Fruit fly (Drosophila melanogaster) whole organism, embryonic: ENCODE data around the gene CG43800.
A peak's percentile ranks its signal among the peaks of the same experiment; 100 is the strongest.

Experiments
- CG1024 ChIP-seq: fragments of 200-800 bp; sonication (Bioruptor generic); IDR thresholded peaks from 2 replicates; pipeline ENCODE4 v1.3.6; 2022; ENCODE audit warnings: missing biosample characterization, missing genetic modification characterization
- CG11560 ChIP-seq: fragments of 200-800 bp; sonication (Bioruptor generic); IDR thresholded peaks from 3 replicates; pipeline ENCODE4 v1.3.6; 2022; ENCODE audit warnings: missing biosample characterization, missing genetic modification characterization
- CG11696 ChIP-seq: fragments of 200-800 bp; sonication (Bioruptor generic); IDR thresholded peaks from 2 replicates; pipeline ENCODE4 v1.3.6; 2022; ENCODE audit warnings: missing biosample characterization, missing genetic modification characterization
- CG12219 ChIP-seq: fragments of 200-800 bp; sonication (Bioruptor generic); optimal IDR thresholded peaks from 3 replicates; lab custom pipeline; 2018; ENCODE audit warnings: missing biosample characterization, mild to moderate bottlenecking, missing genetic modification characterization
- CG12299 ChIP-seq: fragments of 200-800 bp; sonication (Bioruptor generic); optimal IDR thresholded peaks from 2 replicates; lab custom pipeline; 2018; ENCODE audit warnings: missing biosample characterization, mild to moderate bottlenecking, missing genetic modification characterization
- CG13123 ChIP-seq: fragments of 200-800 bp; sonication (Bioruptor generic); optimal IDR thresholded peaks from 2 replicates; lab custom pipeline; 2016; ENCODE audit warnings: missing biosample characterization, missing genetic modification characterization
- CG13894 ChIP-seq: fragments of 200-800 bp; sonication (Bioruptor generic); optimal IDR thresholded peaks from 3 replicates; lab custom pipeline; 2018; ENCODE audit warnings: missing biosample characterization, mild to moderate bottlenecking, missing genetic modification characterization, moderate library complexity
- CG16779 ChIP-seq: fragments of 200-800 bp; sonication (Bioruptor generic); IDR thresholded peaks from 2 replicates; pipeline ENCODE4 v1.3.6; 2022; ENCODE audit warnings: missing biosample characterization, missing genetic modification characterization
- CG16813 ChIP-seq: fragments of 200-800 bp; sonication (Bioruptor generic); IDR thresholded peaks from 3 replicates; pipeline ENCODE4 v1.3.6; 2022; ENCODE audit warnings: missing biosample characterization, missing genetic modification characterization; ENCODE audit not compliant: partially characterized antibody
- CG16863 ChIP-seq: fragments of 200-800 bp; sonication (Bioruptor generic); optimal IDR thresholded peaks from 3 replicates; lab custom pipeline; 2016; ENCODE audit warnings: missing biosample characterization, missing genetic modification characterization
- CG17328 ChIP-seq: fragments of 200-800 bp; sonication (Bioruptor generic); IDR thresholded peaks from 2 replicates; pipeline ENCODE4 v1.3.6; 2022; ENCODE audit warnings: missing biosample characterization, missing genetic modification characterization
- CG1792 ChIP-seq: fragments of 200-800 bp; sonication (Bioruptor generic); optimal IDR thresholded peaks from 2 replicates; lab custom pipeline; 2016; ENCODE audit warnings: missing biosample characterization, missing genetic modification characterization
- CG1832 ChIP-seq: fragments of 200-800 bp; sonication (Bioruptor generic); optimal IDR thresholded peaks from 2 replicates; lab custom pipeline; 2017; ENCODE audit warnings: missing biosample characterization, mild to moderate bottlenecking, missing genetic modification characterization, inconsistent platforms
- CG31224 ChIP-seq: fragments of 200-800 bp; sonication (Bioruptor generic); IDR thresholded peaks from 2 replicates; pipeline ENCODE4 v1.3.6; 2022; ENCODE audit warnings: missing biosample characterization, missing genetic modification characterization
- CG32532 ChIP-seq: fragments of 200-800 bp; sonication (Bioruptor generic); IDR thresholded peaks from 2 replicates; pipeline ENCODE4 v1.3.6; 2022; ENCODE audit warnings: missing biosample characterization, missing genetic modification characterization
- CG34224 ChIP-seq: fragments of 200-800 bp; sonication (Bioruptor generic); IDR thresholded peaks from 3 replicates; pipeline ENCODE4 v1.3.6; 2022; ENCODE audit warnings: missing biosample characterization, missing genetic modification characterization; ENCODE audit not compliant: partially characterized antibody
- CG7556 ChIP-seq: fragments of 200-800 bp; sonication (Bioruptor generic); optimal IDR thresholded peaks from 2 replicates; lab custom pipeline; 2017; ENCODE audit warnings: missing biosample characterization, mild to moderate bottlenecking, missing genetic modification characterization
- CTCF ChIP-seq: fragments of 200-800 bp; sonication (Bioruptor generic); optimal IDR thresholded peaks from 2 replicates; lab custom pipeline; 2017; ENCODE audit warnings: missing biosample characterization, mild to moderate bottlenecking, missing genetic modification characterization, moderate library complexity
- Kr ChIP-seq: fragments of 200-800 bp; sonication (Bioruptor generic); optimal IDR thresholded peaks from 2 replicates; lab custom pipeline; 2017; ENCODE audit warnings: missing biosample characterization, mild to moderate bottlenecking, missing genetic modification characterization
- Lpt ChIP-seq: fragments of >200 bp; optimal IDR thresholded peaks from 2 replicates; lab custom pipeline; 2018; ENCODE audit warnings: missing biosample characterization, missing genetic modification characterization
- NC2α ChIP-seq: fragments of 200-800 bp; sonication (Bioruptor generic); optimal IDR thresholded peaks from 2 replicates; lab custom pipeline; 2016; ENCODE audit warnings: missing biosample characterization, missing genetic modification characterization
- Nf-YC ChIP-seq: fragments of 200-800 bp; optimal IDR thresholded peaks from 3 replicates; lab custom pipeline; 2019; ENCODE audit warnings: missing biosample characterization, mild to moderate bottlenecking, missing genetic modification characterization, moderate library complexity
- Oli ChIP-seq: fragments of 200-800 bp; sonication (Bioruptor generic); optimal IDR thresholded peaks from 2 replicates; lab custom pipeline; 2018; ENCODE audit warnings: missing biosample characterization, mild to moderate bottlenecking, missing genetic modification characterization, moderate library complexity
- Optix ChIP-seq: fragments of 200-800 bp; sonication (Bioruptor generic); IDR thresholded peaks from 3 replicates; pipeline ENCODE4 v1.3.6; 2022; ENCODE audit warnings: missing biosample characterization, missing genetic modification characterization
- Rx ChIP-seq: fragments of 200-800 bp; sonication (Bioruptor generic); IDR thresholded peaks from 2 replicates; pipeline ENCODE4 v1.3.6; 2022; ENCODE audit warnings: missing biosample characterization, missing genetic modification characterization
- ab ChIP-seq: fragments of 200-800 bp; sonication (Bioruptor generic); optimal IDR thresholded peaks from 2 replicates; lab custom pipeline; 2016; ENCODE audit warnings: missing biosample characterization, missing genetic modification characterization
- ap ChIP-seq: fragments of 200-800 bp; sonication (Bioruptor generic); IDR thresholded peaks from 2 replicates; pipeline ENCODE4 v1.3.6; 2022; ENCODE audit warnings: missing biosample characterization, missing genetic modification characterization
- az2 ChIP-seq: fragments of 200-800 bp; sonication (Bioruptor generic); optimal IDR thresholded peaks from 3 replicates; lab custom pipeline; 2016; ENCODE audit warnings: missing biosample characterization, missing genetic modification characterization
- bbx ChIP-seq: fragments of 200-800 bp; sonication (Bioruptor generic); IDR thresholded peaks from 2 replicates; pipeline ENCODE4 v1.3.6; 2022; ENCODE audit warnings: missing biosample characterization, missing genetic modification characterization; ENCODE audit not compliant: partially characterized antibody
- bowl ChIP-seq: fragments of 200-800 bp; sonication (Bioruptor generic); IDR thresholded peaks from 2 replicates; pipeline ENCODE4 v1.3.6; 2022; ENCODE audit warnings: missing biosample characterization, missing genetic modification characterization
- chif ChIP-seq, 2 experiments: fragments of 200-800 bp; sonication (Bioruptor generic); optimal IDR thresholded peaks; 3 replicates each; lab custom pipeline; 2016; ENCODE audit warnings: missing biosample characterization in 2 of 2, missing genetic modification characterization in 2 of 2
- crol ChIP-seq: fragments of 200-800 bp; sonication (Bioruptor generic); IDR thresholded peaks from 2 replicates; pipeline ENCODE4 v1.3.6; 2022; ENCODE audit warnings: missing biosample characterization, missing genetic modification characterization
- ewg ChIP-seq: fragments of 200-800 bp; sonication (Bioruptor generic); optimal IDR thresholded peaks from 3 replicates; lab custom pipeline; 2017; ENCODE audit warnings: mild to moderate bottlenecking, missing biosample characterization, missing genetic modification reagents, missing genetic modification characterization
- hkb ChIP-seq, 2 experiments: fragments of 200-800 bp in 1 of 2; fragments of >200 bp in 1 of 2; sonication (Bioruptor generic) in 1 of 2; IDR thresholded peaks in 1 of 2; optimal IDR thresholded peaks in 1 of 2; 2 replicates each; pipeline versions ENCODE4 v1.3.6 to Lab custom; 2017 to 2022; ENCODE audit warnings: missing biosample characterization in 1 of 2, missing genetic modification characterization in 1 of 2
- insv ChIP-seq, 2 experiments: fragments of 200-800 bp; sonication (Bioruptor generic); optimal IDR thresholded peaks; 3 replicates each; lab custom pipeline; 2016 to 2018; ENCODE audit warnings: missing biosample characterization in 2 of 2, missing genetic modification characterization in 2 of 2
- jing ChIP-seq: fragments of 200-800 bp; sonication (Bioruptor generic); optimal IDR thresholded peaks from 2 replicates; lab custom pipeline; 2018; ENCODE audit warnings: missing biosample characterization, mild to moderate bottlenecking, missing genetic modification characterization
- kay ChIP-seq: fragments of 200-800 bp; sonication (Bioruptor generic); optimal IDR thresholded peaks from 2 replicates; lab custom pipeline; 2016; ENCODE audit warnings: missing biosample characterization, missing genetic modification characterization
- mld ChIP-seq: fragments of 200-800 bp; sonication (Bioruptor generic); IDR thresholded peaks from 3 replicates; pipeline ENCODE4 v1.3.6; 2022; ENCODE audit warnings: missing biosample characterization, missing genetic modification characterization; ENCODE audit not compliant: partially characterized antibody
- nau ChIP-seq: fragments of 200-800 bp; sonication (Bioruptor generic); optimal IDR thresholded peaks from 3 replicates; lab custom pipeline; 2017; ENCODE audit warnings: missing biosample characterization, mild to moderate bottlenecking, missing genetic modification characterization, missing genetic modification reagents
- nmo ChIP-seq: fragments of 200-800 bp; sonication (Bioruptor generic); optimal IDR thresholded peaks from 2 replicates; lab custom pipeline; 2018; ENCODE audit warnings: missing biosample characterization, mild to moderate bottlenecking, missing genetic modification characterization, moderate library complexity
- pan ChIP-seq, 4 experiments: fragments of >200 bp in 3 of 4; fragments of 200-800 bp in 1 of 4; sonication (Bioruptor generic) in 1 of 4; optimal IDR thresholded peaks in 3 of 4; IDR thresholded peaks in 1 of 4; 2 replicates each; pipeline versions ENCODE4 v1.3.6 to Lab custom; 2017 to 2022; ENCODE audit warnings: missing biosample characterization in 2 of 4, missing genetic modification characterization in 2 of 4, mixed read lengths in 1 of 4
- pzg ChIP-seq: fragments of 200-800 bp; sonication (Bioruptor generic); optimal IDR thresholded peaks from 3 replicates; lab custom pipeline; 2018; ENCODE audit warnings: missing biosample characterization, mild to moderate bottlenecking, missing genetic modification characterization, moderate library complexity
- sens ChIP-seq: fragments of 200-800 bp; sonication (Bioruptor generic); peaks from one replicate; lab custom pipeline; 2016; ENCODE audit warnings: missing biosample characterization, missing genetic modification characterization
- seq ChIP-seq: fragments of 200-800 bp; sonication (Bioruptor generic); IDR thresholded peaks from 2 replicates; pipeline ENCODE4 v1.3.6; 2022; ENCODE audit warnings: missing biosample characterization, missing genetic modification characterization
- sna ChIP-seq: fragments of 200-800 bp; sonication (Bioruptor generic); IDR thresholded peaks from 2 replicates; pipeline ENCODE4 v1.3.6; 2022; ENCODE audit warnings: missing biosample characterization, missing genetic modification characterization; ENCODE audit not compliant: partially characterized antibody
- trem ChIP-seq: fragments of 200-800 bp; optimal IDR thresholded peaks from 3 replicates; lab custom pipeline; 2019; ENCODE audit warnings: missing biosample characterization, mild to moderate bottlenecking, missing genetic modification characterization, moderate library complexity
- vfl ChIP-seq: fragments of 200-800 bp; sonication (Bioruptor generic); optimal IDR thresholded peaks from 2 replicates; lab custom pipeline; 2016; ENCODE audit warnings: missing biosample characterization, missing genetic modification characterization

The CG43800 gene

dm6 chr2L:7249293-7249819 is 16.7 kb upstream of the CG43800 start, which contains the start of gene Ndae1 (continued):
- TF ChIP-seq Nf-YC (tag; lab: Kevin White, UChicago), result no peak
- TF ChIP-seq CG12299, result no peak
- TF ChIP-seq CG1024, result no peak
- TF ChIP-seq hkb (optimal IDR thresholded peaks at IDR 0.05; lab: Kevin White, UChicago), result no peak
- TF ChIP-seq hkb (GFP tag; IDR thresholded peaks at IDR 0.05; lab: Robert Waterston, UW), result no peak
- TF ChIP-seq sens, result no peak
- TF ChIP-seq vfl (GFP tag; lab: Kevin White, UChicago), result no peak
- TF ChIP-seq CG17328 (GFP tag; lab: Robert Waterston, UW), result no peak
- TF ChIP-seq CG7556, result no peak
- TF ChIP-seq CG12219 (GFP tag; lab: Kevin White, UChicago), result no peak
- TF ChIP-seq az2 (GFP tag; lab: Kevin White, UChicago), result no peak
- TF ChIP-seq CG13894 (tag; lab: Kevin White, UChicago), result peak; percentile 33
- no peak for TF ChIP-seq Rx (GFP tag; lab: Robert Waterston, UW)
- no peak for TF ChIP-seq Oli (tag; lab: Kevin White, UChicago)
- TF ChIP-seq Optix (GFP tag; lab: Robert Waterston, UW), result no peak
- TF ChIP-seq ab (GFP tag; lab: Kevin White, UChicago), result no peak
- TF ChIP-seq bbx (GFP tag; lab: Robert Waterston, UW), result 0 out of 2 replicates have a peak, but pooled peaks have one; percentile 19
- TF ChIP-seq mld (GFP tag; lab: Robert Waterston, UW), result no peak
- TF ChIP-seq crol (GFP tag; lab: Robert Waterston, UW), result peak; percentile 58; the same call in 1 of the 2 replicates
- TF ChIP-seq CG11560 (tag; lab: Robert Waterston, UW), result no peak
- TF ChIP-seq nmo, result no peak
- no peak for TF ChIP-seq CG11696 (GFP tag; lab: Robert Waterston, UW)
- no peak for TF ChIP-seq CG31224 (GFP tag; lab: Robert Waterston, UW)
- TF ChIP-seq CG1832 (GFP tag; lab: Kevin White, UChicago), result no peak
- TF ChIP-seq Kr (GFP tag; lab: Kevin White, UChicago), result no peak
- TF ChIP-seq CG16813, result no peak
- TF ChIP-seq kay (GFP tag; lab: Kevin White, UChicago), result no peak
- no peak for TF ChIP-seq pzg
- no peak for TF ChIP-seq CG16863 (GFP tag; lab: Kevin White, UChicago)
- TF ChIP-seq CTCF, result no peak
- 0 out of 3 replicates have a peak, but pooled peaks have one; percentile 26 for TF ChIP-seq CG34224 (GFP tag; lab: Robert Waterston, UW)
- no peak for TF ChIP-seq CG1792 (GFP tag; lab: Kevin White, UChicago)
- no peak for TF ChIP-seq ap (GFP tag; lab: Robert Waterston, UW)
- no peak for TF ChIP-seq jing (GFP tag; lab: Kevin White, UChicago)
- peak in 1 of 2 experiments; percentile 75 for TF ChIP-seq insv (GFP tag; optimal IDR thresholded peaks at IDR 0.05; lab: Kevin White, UChicago)
- TF ChIP-seq chif (GFP tag; optimal IDR thresholded peaks at IDR 0.05; lab: Kevin White, UChicago), result no peak
- TF ChIP-seq NC2α (GFP tag; lab: Kevin White, UChicago), result no peak
- TF ChIP-seq nau (GFP tag; lab: Kevin White, UChicago), result no peak
- no peak for TF ChIP-seq Lpt (GFP tag; lab: Kevin White, UChicago)
- no peak for TF ChIP-seq bowl (GFP tag; lab: Robert Waterston, UW)
- TF ChIP-seq CG16779 (GFP tag; lab: Robert Waterston, UW), result 0 out of 2 replicates have a peak, but pooled peaks have one; percentile 34
- TF ChIP-seq seq (GFP tag; lab: Robert Waterston, UW), result 0 out of 2 replicates have a peak, but pooled peaks have one; percentile 40
- no peak for TF ChIP-seq pan (optimal IDR thresholded peaks at IDR 0.05; lab: Kevin White, UChicago)
- no peak for TF ChIP-seq pan (GFP tag; optimal IDR thresholded peaks at IDR 0.05 in 1 of 2, IDR thresholded peaks at IDR 0.05 in 1 of 2)
- TF ChIP-seq ewg, result peak; percentile 22
- TF ChIP-seq CG32532, result peak; percentile 24; the same call in 1 of the 2 replicates
- TF ChIP-seq trem (tag; lab: Kevin White, UChicago), result no peak
- TF ChIP-seq CG13123, result no peak
- TF ChIP-seq sna (GFP tag; lab: Robert Waterston, UW), result 0 out of 2 replicates have a peak, but pooled peaks have one; percentile 25
